Fruit fly (Drosophila melanogaster) whole organism, adult: ENCODE data around the gene CG12310.

Experiments used
- CG11617 ChIP-seq: fragments of 200-800 bp; sonication (Bioruptor generic); optimal IDR thresholded peaks from 2 replicates; lab custom pipeline; 2017; ENCODE audit warnings: mild to moderate bottlenecking, missing biosample characterization, missing genetic modification reagents, missing genetic modification characterization
- CG12768 ChIP-seq: fragments of 200-800 bp; sonication (Bioruptor generic); optimal IDR thresholded peaks from 2 replicates; lab custom pipeline; 2017; ENCODE audit warnings: missing biosample characterization, missing genetic modification characterization, mild to moderate bottlenecking, moderate library complexity, missing genetic modification reagents
- CG14711 ChIP-seq: fragments of 200-800 bp; sonication (Bioruptor generic); optimal IDR thresholded peaks from 2 replicates; lab custom pipeline; 2018; ENCODE audit warnings: missing biosample characterization, mild to moderate bottlenecking, missing genetic modification characterization, moderate library complexity
- CG1620 ChIP-seq: fragments of 200-800 bp; sonication (Bioruptor generic); optimal IDR thresholded peaks from 2 replicates; lab custom pipeline; 2016; ENCODE audit warnings: missing biosample characterization, missing genetic modification characterization
- CG33017 ChIP-seq: fragments of 200-800 bp; sonication (Bioruptor generic); optimal IDR thresholded peaks from 2 replicates; lab custom pipeline; 2018; ENCODE audit warnings: missing biosample characterization, mild to moderate bottlenecking, missing genetic modification characterization, moderate library complexity
- CG5204 ChIP-seq: fragments of 200-800 bp; sonication (Bioruptor generic); optimal IDR thresholded peaks from 2 replicates; lab custom pipeline; 2016; ENCODE audit warnings: missing biosample characterization, missing genetic modification characterization
- CG7045 ChIP-seq: fragments of 200-800 bp; sonication (Bioruptor generic); optimal IDR thresholded peaks from 2 replicates; lab custom pipeline; 2017; ENCODE audit warnings: missing biosample characterization, mild to moderate bottlenecking, missing genetic modification characterization
- CG7101 ChIP-seq: fragments of 200-800 bp; sonication (Bioruptor generic); optimal IDR thresholded peaks from 2 replicates; lab custom pipeline; 2018; ENCODE audit warnings: missing biosample characterization, mild to moderate bottlenecking, missing genetic modification characterization, moderate library complexity
- Clk ChIP-seq: fragments of 200-800 bp; sonication (Bioruptor generic); optimal IDR thresholded peaks from 2 replicates; lab custom pipeline; 2017; ENCODE audit warnings: missing biosample characterization, missing genetic modification characterization
- Crg-1 ChIP-seq: fragments of 200-800 bp; sonication (Bioruptor generic); optimal IDR thresholded peaks from 2 replicates; lab custom pipeline; 2016; ENCODE audit warnings: missing biosample characterization, missing genetic modification characterization
- Hr96 ChIP-seq: fragments of 200-800 bp; sonication (Bioruptor generic); optimal IDR thresholded peaks from 2 replicates; lab custom pipeline; 2016; ENCODE audit warnings: missing biosample characterization, missing genetic modification characterization
- Mnt ChIP-seq: fragments of 200-800 bp; sonication (Bioruptor generic); optimal IDR thresholded peaks from 2 replicates; lab custom pipeline; 2016; ENCODE audit warnings: missing biosample characterization, mild to moderate bottlenecking, missing genetic modification characterization
- bab1 ChIP-seq: fragments of 200-800 bp; sonication (Bioruptor generic); optimal IDR thresholded peaks from 3 replicates; lab custom pipeline; 2019; ENCODE audit warnings: missing biosample characterization, mild to moderate bottlenecking, missing genetic modification characterization, moderate library complexity
- cic ChIP-seq: fragments of 200-800 bp; sonication (Bioruptor generic); optimal IDR thresholded peaks from 2 replicates; lab custom pipeline; 2017; ENCODE audit warnings: missing biosample characterization, mild to moderate bottlenecking, missing genetic modification characterization, moderate library complexity
- cnc ChIP-seq, 2 experiments: fragments of >200 bp; optimal IDR thresholded peaks; 2 replicates each; lab custom pipeline; 2017
- kay ChIP-seq: fragments of 200-800 bp; sonication (Bioruptor generic); peaks from one replicate; lab custom pipeline; 2016; ENCODE audit warnings: missing biosample characterization, missing genetic modification characterization, borderline replicate concordance
- ovo ChIP-seq: fragments of 200-800 bp; sonication (Bioruptor generic); optimal IDR thresholded peaks from 2 replicates; lab custom pipeline; 2016; ENCODE audit warnings: missing biosample characterization, missing genetic modification characterization
- pad ChIP-seq: fragments of 200-800 bp; sonication (Bioruptor generic); optimal IDR thresholded peaks from 3 replicates; lab custom pipeline; 2017; ENCODE audit warnings: missing biosample characterization, missing genetic modification characterization, mild to moderate bottlenecking, moderate library complexity, missing genetic modification reagents
- tj ChIP-seq: fragments of 200-800 bp; sonication (Bioruptor generic); optimal IDR thresholded peaks from 3 replicates; lab custom pipeline; 2017; ENCODE audit warnings: missing biosample characterization, mild to moderate bottlenecking, missing genetic modification characterization, moderate library complexity
- toe ChIP-seq: fragments of 200-800 bp; sonication (Bioruptor generic); optimal IDR thresholded peaks from 2 replicates; lab custom pipeline; 2016; ENCODE audit warnings: missing biosample characterization, missing genetic modification characterization

Gene CG12310

dm6 chr3L:15011638-15012335 lies 38.8 kb downstream of the CG12310 start:
- TF ChIP-seq ovo (GFP tag; lab: Kevin White, UChicago) = no peak
- peak; percentile 61 for TF ChIP-seq kay (GFP tag; lab: Kevin White, UChicago)
- no peak for TF ChIP-seq cic (GFP tag; lab: Kevin White, UChicago)
- TF ChIP-seq CG33017 (tag; lab: Kevin White, UChicago) = peak; percentile 34
- peak; percentile 18 for TF ChIP-seq CG12768 (GFP tag; lab: Kevin White, UChicago)
- TF ChIP-seq tj = no peak
- peak; percentile 18 for TF ChIP-seq CG7101 (tag; lab: Kevin White, UChicago)
- TF ChIP-seq CG14711 (tag; lab: Kevin White, UChicago) = peak; percentile 25

- TF ChIP-seq ovo (GFP tag; lab: Kevin White, UChicago) (no peak), cnc (optimal IDR thresholded peaks at IDR 0.05; lab: Kevin White, UChicago) (no peak), CG5204 (no peak), bab1 (GFP tag; lab: Kevin White, UChicago) (no peak), CG33017 (tag; lab: Kevin White, UChicago) (no peak), Crg-1 (GFP tag; lab: Kevin White, UChicago) (no peak), CG1620 (GFP tag; lab: Kevin White, UChicago) (no peak), CG7101 (tag; lab: Kevin White, UChicago) (no peak), CG7045 (GFP tag; lab: Kevin White, UChicago) (no peak), cic (GFP tag; lab: Kevin White, UChicago) (no peak), tj (no peak), CG11617 (GFP tag; lab: Kevin White, UChicago) (no peak), CG14711 (tag; lab: Kevin White, UChicago) (no peak), Hr96 (GFP tag; lab: Kevin White, UChicago) (no peak), CG12768 (GFP tag; lab: Kevin White, UChicago) (no peak)
Observed at dm6 chr3L:15011142-15011541, 39.5 kb downstream of the CG12310 start.

DNA sequence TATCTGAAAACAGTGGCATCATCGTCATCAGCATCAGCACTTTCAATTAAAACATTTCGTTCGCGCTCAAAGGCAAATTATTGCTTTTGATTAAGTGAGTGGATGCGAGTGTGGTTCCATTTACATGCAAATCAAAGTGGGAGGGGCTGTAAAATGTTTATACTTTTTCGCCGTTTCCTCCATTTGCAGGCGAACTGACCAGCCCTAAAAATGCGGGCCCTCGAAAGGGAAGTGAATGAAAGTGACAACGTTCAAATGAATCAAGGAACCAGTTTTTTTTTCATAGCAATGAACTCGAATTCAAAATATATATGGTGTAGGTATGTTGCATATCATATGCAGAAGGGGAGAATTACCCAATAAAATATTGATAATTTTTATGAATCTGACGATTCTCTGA lies 40.0 kb downstream of the CG12310 start:
- no peak for TF ChIP-seq bab1 (GFP tag; lab: Kevin White, UChicago)
- TF ChIP-seq CG14711 (tag; lab: Kevin White, UChicago) = no peak
- TF ChIP-seq kay (GFP tag; lab: Kevin White, UChicago) = no peak
- TF ChIP-seq Clk (GFP tag; lab: Kevin White, UChicago) = no peak
- no peak for TF ChIP-seq CG12768 (GFP tag; lab: Kevin White, UChicago)
- no peak for TF ChIP-seq cic (GFP tag; lab: Kevin White, UChicago)
- no peak for TF ChIP-seq CG7045 (GFP tag; lab: Kevin White, UChicago)
- no peak for TF ChIP-seq CG1620 (GFP tag; lab: Kevin White, UChicago)
- TF ChIP-seq CG33017 (tag; lab: Kevin White, UChicago) = no peak
- TF ChIP-seq CG5204 = no peak
- no peak for TF ChIP-seq ovo (GFP tag; lab: Kevin White, UChicago)
- no peak for TF ChIP-seq cnc (optimal IDR thresholded peaks at IDR 0.05; lab: Kevin White, UChicago)
- TF ChIP-seq toe = no peak
- TF ChIP-seq Crg-1 (GFP tag; lab: Kevin White, UChicago) = no peak
- no peak for TF ChIP-seq Mnt
- no peak for TF ChIP-seq CG7101 (tag; lab: Kevin White, UChicago)
- no peak for TF ChIP-seq CG11617 (GFP tag; lab: Kevin White, UChicago)
- TF ChIP-seq tj = no peak
- no peak for TF ChIP-seq pad (GFP tag; lab: Kevin White, UChicago)
- no peak for TF ChIP-seq Hr96 (GFP tag; lab: Kevin White, UChicago)

dm6 chr3L:15009681-15010080 lies 40.9 kb downstream of the CG12310 start:
- TF ChIP-seq ovo (GFP tag; lab: Kevin White, UChicago) = no peak
- TF ChIP-seq Clk (GFP tag; lab: Kevin White, UChicago) = no peak
- TF ChIP-seq CG7045 (GFP tag; lab: Kevin White, UChicago) = no peak
- TF ChIP-seq Hr96 (GFP tag; lab: Kevin White, UChicago) = no peak
- TF ChIP-seq CG1620 (GFP tag; lab: Kevin White, UChicago) = no peak
- TF ChIP-seq CG11617 (GFP tag; lab: Kevin White, UChicago) = no peak
- TF ChIP-seq tj = no peak
- no peak for TF ChIP-seq toe
- no peak for TF ChIP-seq cnc (optimal IDR thresholded peaks at IDR 0.05; lab: Kevin White, UChicago)
- no peak for TF ChIP-seq Crg-1 (GFP tag; lab: Kevin White, UChicago)
- no peak for TF ChIP-seq cic (GFP tag; lab: Kevin White, UChicago)
- TF ChIP-seq bab1 (GFP tag; lab: Kevin White, UChicago) = no peak

DNA sequence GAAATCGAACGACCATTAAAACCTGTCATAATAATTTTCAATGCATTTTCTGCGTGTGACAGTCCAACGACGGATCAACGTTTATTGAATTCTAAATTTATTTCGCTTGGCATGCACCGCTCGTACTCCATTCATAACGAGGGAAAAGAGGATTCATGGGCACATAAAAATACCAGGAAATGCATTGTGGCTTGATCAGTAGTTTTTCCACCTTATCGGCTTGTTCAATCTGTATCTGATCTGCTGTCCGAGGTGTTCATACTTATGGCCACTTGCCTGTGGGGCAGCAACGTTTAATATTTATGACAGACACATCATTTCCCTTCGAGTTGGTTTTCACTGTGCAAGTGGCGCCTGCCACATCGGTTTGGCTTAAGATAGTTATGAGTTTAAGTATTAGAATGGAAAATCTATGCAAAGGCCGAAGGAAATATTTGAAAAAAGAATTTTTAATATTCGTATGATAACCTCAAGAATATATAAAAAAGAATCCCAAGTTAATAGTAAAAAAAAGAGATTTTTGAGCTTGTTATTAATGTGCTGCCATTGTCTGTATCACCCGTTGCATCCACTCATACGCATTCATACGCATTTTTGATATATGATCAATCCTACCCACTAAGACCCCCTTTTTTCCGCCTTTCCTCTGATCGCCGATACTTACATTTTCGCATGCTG lies 43.2 kb downstream of the CG12310 start:
- no peak for TF ChIP-seq Hr96 (GFP tag; lab: Kevin White, UChicago)
- TF ChIP-seq bab1 (GFP tag; lab: Kevin White, UChicago) = no peak
- no peak for TF ChIP-seq Clk (GFP tag; lab: Kevin White, UChicago)
- no peak for TF ChIP-seq cnc (optimal IDR thresholded peaks at IDR 0.05; lab: Kevin White, UChicago)
- no peak for TF ChIP-seq CG1620 (GFP tag; lab: Kevin White, UChicago)
- TF ChIP-seq Mnt = no peak
- no peak for TF ChIP-seq CG11617 (GFP tag; lab: Kevin White, UChicago)
- no peak for TF ChIP-seq ovo (GFP tag; lab: Kevin White, UChicago)
- TF ChIP-seq CG33017 (tag; lab: Kevin White, UChicago) = no peak
